Worm (Caenorhabditis elegans) whole organism, L3 larva: ENCODE measurements around the gene ZK666.4.

Experiments
- egl-27 ChIP-seq: sonication (generic microtip); optimal IDR thresholded peaks from 4 replicates; lab custom pipeline; 2017; ENCODE audit warnings: missing biosample characterization, missing genetic modification reagents, missing genetic modification characterization
- elt-1 ChIP-seq: fragments of 150-350 bp; optimal IDR thresholded peaks from 2 replicates; lab custom pipeline; 2014; ENCODE audit warnings: missing biosample characterization, missing genetic modification characterization
- fos-1 ChIP-seq: fragments of 150-350 bp; optimal IDR thresholded peaks from 2 replicates; lab custom pipeline; 2014; ENCODE audit warnings: missing biosample characterization, missing genetic modification characterization
- lin-39 ChIP-seq: fragments of 150-350 bp; optimal IDR thresholded peaks from 2 replicates; lab custom pipeline; 2018; ENCODE audit warnings: missing biosample characterization, missing genetic modification reagents, missing genetic modification characterization
- lsy-12 ChIP-seq: sonication (generic microtip); optimal IDR thresholded peaks from 2 replicates; lab custom pipeline; 2016; ENCODE audit warnings: mild to moderate bottlenecking, missing genetic modification characterization, missing compliant biosample characterization
- nfya-1 ChIP-seq: sonication (generic microtip); optimal IDR thresholded peaks from 2 replicates; lab custom pipeline; 2017; ENCODE audit warnings: missing genetic modification characterization, mild to moderate bottlenecking, missing compliant biosample characterization, antibody characterized with exemption, moderate library complexity; ENCODE audit not compliant: insufficient read depth
- nhr-23 ChIP-seq: fragments of 150-350 bp; optimal IDR thresholded peaks from 2 replicates; lab custom pipeline; 2014; ENCODE audit warnings: missing biosample characterization, missing genetic modification reagents, missing genetic modification characterization
- nhr-77 ChIP-seq: fragments of 150-350 bp; optimal IDR thresholded peaks from 2 replicates; lab custom pipeline; 2014; ENCODE audit warnings: missing biosample characterization, missing genetic modification characterization
- ztf-4 ChIP-seq: fragments of 150-350 bp; optimal IDR thresholded peaks from 2 replicates; lab custom pipeline; 2014; ENCODE audit warnings: missing biosample characterization, missing genetic modification characterization

DNA sequence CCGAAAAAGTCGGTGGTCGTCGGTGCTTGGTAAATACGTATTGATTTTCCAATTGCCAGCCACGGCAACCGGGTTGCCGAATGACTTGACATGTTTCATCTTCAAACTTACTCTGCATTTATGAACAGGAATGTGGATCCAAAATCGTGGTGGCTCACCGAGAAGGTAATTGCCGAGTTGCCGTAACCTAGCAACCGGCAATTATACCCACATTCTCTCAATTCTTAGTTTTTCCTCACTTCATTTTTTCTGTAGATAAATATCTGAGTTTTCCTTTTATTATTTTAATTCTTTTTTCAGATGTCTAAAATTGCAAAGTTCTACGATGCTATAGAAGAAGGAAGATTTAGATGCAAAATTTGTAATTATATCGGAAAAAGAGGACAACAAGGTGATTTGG lies 24.4 kb upstream of the ZK666.4 start, which contains the start of gene ZK673.4:
- TF ChIP-seq egl-27 (tag; lab: Kevin White, UChicago) (no peak), nhr-23 (tag; lab: Kevin White, UChicago) (no peak), nfya-1 (tag; lab: Kevin White, UChicago) (no peak), fos-1 (tag; lab: Kevin White, UChicago) (no peak), ztf-4 (no peak), lin-39 (tag; lab: Kevin White, UChicago) (no peak), nhr-77 (no peak), elt-1 (tag; lab: Kevin White, UChicago) (no peak), lsy-12 (tag; lab: Kevin White, UChicago) (no peak)
